Worm (Caenorhabditis elegans): ENCODE data around the gene agt-1.

Gene agt-1

DNA sequence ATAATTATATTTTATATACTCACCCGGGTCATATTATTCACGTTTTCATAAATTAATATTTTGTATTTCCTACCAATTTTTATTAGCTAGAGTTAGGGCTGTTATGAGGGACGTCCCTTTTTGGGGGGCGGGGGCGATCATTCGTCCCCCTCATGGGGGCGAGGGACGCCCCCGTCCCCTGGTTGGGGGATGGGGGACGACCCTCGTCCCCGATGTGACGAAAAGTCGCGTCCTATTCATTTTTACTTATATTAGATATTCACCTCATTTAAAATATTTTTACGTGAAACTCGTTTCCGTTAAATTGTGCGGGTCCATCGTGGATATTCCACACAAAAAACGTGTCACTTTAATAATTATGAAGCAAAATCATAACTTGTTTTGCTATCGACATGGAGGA, 20.6 kb downstream of the agt-1 start, which contains the start of gene W02A2.12:
Gene W02A2.12 (minus strand): TSS at position 240 of the 400 bp plus-strand sequence.
- TF ChIP-seq ztf-29 (GFP tag; IDR thresholded peaks at IDR 0.05) (no peak), klf-2 (GFP tag; conservative IDR thresholded peaks at IDR 0.05) (no peak), flt-1 (GFP tag; IDR thresholded peaks at IDR 0.05) (no peak), T22C8.4 (GFP tag; IDR thresholded peaks at IDR 0.05) (no peak), ref-1 (GFP tag; conservative IDR thresholded peaks at IDR 0.05) (no peak), tab-1 (GFP tag; IDR thresholded peaks at IDR 0.05) (no peak), cog-1 (tag; optimal IDR thresholded peaks at IDR 0.05) (no peak), med-1 (GFP tag; optimal IDR thresholded peaks at IDR 0.05; ENCODE audit: insufficient read depth) (no peak), ztf-23 (GFP tag; IDR thresholded peaks at IDR 0.05) (no peak)

DNA sequence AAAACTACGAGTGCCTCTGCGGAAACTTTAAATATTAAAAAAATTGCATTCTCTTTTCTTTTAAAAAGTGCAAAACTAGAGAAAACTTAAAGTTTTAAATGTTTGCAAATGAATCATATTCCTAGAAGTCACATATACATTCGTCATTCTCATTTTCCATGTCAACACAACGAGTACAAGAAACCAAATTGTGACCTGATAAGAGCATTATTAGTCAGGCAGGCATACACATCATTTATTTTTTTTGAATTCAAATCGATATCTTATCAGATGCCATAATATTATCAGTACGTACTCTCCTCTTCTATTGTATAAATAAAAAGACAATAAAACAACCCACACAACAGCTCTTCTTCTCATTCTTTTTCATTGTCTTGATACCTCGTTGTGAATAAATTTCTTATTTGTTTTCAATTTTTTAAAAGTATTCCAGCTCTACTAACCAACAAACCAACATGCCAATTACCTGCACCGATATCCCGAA, 21.9 kb downstream of the agt-1 start, which contains the start of gene W02A2.9:
Gene W02A2.9 (plus strand): TSS at position 434 of the 484 bp plus-strand sequence.
- no peak for TF ChIP-seq tab-1 (GFP tag; IDR thresholded peaks at IDR 0.05)
- no peak for TF ChIP-seq flt-1 (GFP tag; IDR thresholded peaks at IDR 0.05)
- no peak for TF ChIP-seq ztf-23 (GFP tag; IDR thresholded peaks at IDR 0.05)
- no peak for TF ChIP-seq med-1 (GFP tag; optimal IDR thresholded peaks at IDR 0.05; ENCODE audit: insufficient read depth)
- TF ChIP-seq ztf-29 (GFP tag; IDR thresholded peaks at IDR 0.05), result no peak
- no peak for TF ChIP-seq T22C8.4 (GFP tag; IDR thresholded peaks at IDR 0.05)

DNA sequence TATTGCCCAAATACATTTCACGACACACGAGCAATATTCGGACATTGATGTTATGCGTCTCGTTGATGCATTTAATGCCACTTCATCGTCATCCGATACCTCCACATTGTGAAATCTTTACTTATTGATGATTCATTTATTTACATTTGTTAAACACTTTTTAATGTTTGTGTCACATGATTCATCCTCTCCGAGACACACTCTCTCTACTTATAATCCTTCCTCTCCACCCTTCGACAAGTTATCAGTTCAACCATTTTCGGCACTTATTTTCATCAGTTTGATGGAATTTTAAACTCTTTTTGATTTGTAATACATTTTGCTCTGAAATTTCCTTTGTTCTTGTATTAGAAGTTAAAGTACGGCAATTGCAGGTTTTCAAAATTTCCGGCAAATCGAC, 23.1 kb downstream of the agt-1 start:
- TF ChIP-seq cog-1 (tag; optimal IDR thresholded peaks at IDR 0.05) (no peak), ref-1 (GFP tag; conservative IDR thresholded peaks at IDR 0.05) (no peak), flt-1 (GFP tag; IDR thresholded peaks at IDR 0.05) (no peak), med-1 (GFP tag; optimal IDR thresholded peaks at IDR 0.05; ENCODE audit: insufficient read depth) (no peak), klf-2 (GFP tag; conservative IDR thresholded peaks at IDR 0.05) (no peak), ztf-29 (GFP tag; IDR thresholded peaks at IDR 0.05) (no peak), ztf-23 (GFP tag; IDR thresholded peaks at IDR 0.05) (no peak), tab-1 (GFP tag; IDR thresholded peaks at IDR 0.05) (no peak), T22C8.4 (GFP tag; IDR thresholded peaks at IDR 0.05) (no peak)

DNA sequence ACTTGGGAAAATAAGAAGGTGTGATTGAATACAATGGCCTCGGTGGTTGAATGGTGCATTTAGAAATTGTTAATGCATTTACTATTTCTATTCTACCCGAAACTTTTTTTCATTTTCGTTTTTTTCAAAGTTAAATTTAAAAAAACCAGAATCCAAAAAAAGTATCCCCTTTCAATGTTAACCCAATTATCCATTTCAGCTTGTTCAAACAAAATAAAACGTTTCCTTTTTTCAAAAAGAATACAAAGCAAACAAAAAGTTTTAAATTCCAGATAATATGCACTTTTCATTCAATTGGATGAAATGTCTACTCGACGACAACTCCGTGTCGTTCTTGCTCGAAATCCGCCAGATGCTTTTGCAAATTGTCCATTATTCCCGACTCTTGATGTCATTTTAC, 26.7 kb downstream of the agt-1 start, which contains the start of gene W02A2.5:
Gene W02A2.5 (plus strand): TSS at position 301 of the 400 bp plus-strand sequence.
- TF ChIP-seq med-1 (GFP tag; optimal IDR thresholded peaks at IDR 0.05; ENCODE audit: insufficient read depth) (no peak), klf-2 (GFP tag; conservative IDR thresholded peaks at IDR 0.05) (no peak), ztf-29 (GFP tag; IDR thresholded peaks at IDR 0.05) (no peak), ref-1 (GFP tag; conservative IDR thresholded peaks at IDR 0.05) (no peak), cog-1 (tag; optimal IDR thresholded peaks at IDR 0.05) (no peak), tab-1 (GFP tag; IDR thresholded peaks at IDR 0.05) (no peak), ztf-23 (GFP tag; IDR thresholded peaks at IDR 0.05) (no peak), T22C8.4 (GFP tag; IDR thresholded peaks at IDR 0.05) (no peak), flt-1 (GFP tag; IDR thresholded peaks at IDR 0.05) (no peak)

DNA sequence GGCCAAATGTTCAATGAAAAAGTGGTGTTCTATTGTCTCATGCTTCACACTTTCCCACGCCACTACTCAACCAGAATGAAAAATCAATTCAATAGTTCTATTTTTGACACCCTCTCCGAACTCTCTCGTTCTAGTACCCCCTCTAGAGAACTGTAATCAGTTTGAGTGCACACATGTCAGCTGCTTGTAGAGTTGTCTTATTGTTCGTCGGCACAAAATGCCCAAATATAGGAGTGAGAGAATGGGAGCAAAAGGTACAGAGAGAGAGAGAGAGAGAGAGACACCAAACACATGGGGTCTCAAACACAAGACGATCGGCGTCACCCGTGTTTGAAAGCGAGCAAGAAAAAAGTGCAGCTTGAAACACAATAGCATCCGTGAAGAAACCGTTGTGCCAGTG, 34.9 kb downstream of the agt-1 start:
- TF ChIP-seq tab-1 (GFP tag; IDR thresholded peaks at IDR 0.05) (no peak), flt-1 (GFP tag; IDR thresholded peaks at IDR 0.05) (no peak), klf-2 (GFP tag; conservative IDR thresholded peaks at IDR 0.05) (no peak), med-1 (GFP tag; optimal IDR thresholded peaks at IDR 0.05; ENCODE audit: insufficient read depth) (no peak), ref-1 (GFP tag; conservative IDR thresholded peaks at IDR 0.05) (no peak), ztf-29 (GFP tag; IDR thresholded peaks at IDR 0.05) (no peak)

DNA sequence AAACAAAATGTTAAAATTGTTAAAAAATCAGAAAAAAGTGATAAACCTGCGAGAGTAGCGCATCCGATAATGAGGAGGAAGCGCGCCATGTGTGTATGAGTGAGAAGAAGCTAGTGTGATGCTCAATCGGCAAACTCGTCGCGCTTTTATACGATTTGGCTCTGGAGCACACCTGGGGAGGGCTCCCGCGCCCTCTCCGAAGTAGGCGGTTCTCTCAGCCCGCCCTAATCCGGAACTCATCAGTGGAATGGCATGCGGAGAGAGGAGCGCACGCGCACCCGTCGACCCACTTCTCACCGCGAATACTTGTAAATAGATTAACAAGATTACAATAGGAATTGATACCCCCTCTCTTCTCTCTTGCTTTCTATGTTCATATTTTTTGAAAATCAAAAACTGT, 37.9 kb downstream of the agt-1 start, which contains the start of gene pqn-74:
Gene pqn-74 (minus strand): TSS at position 122 of the 400 bp plus-strand sequence.
- TF ChIP-seq ref-1 (GFP tag; conservative IDR thresholded peaks at IDR 0.05) (no peak), ztf-23 (GFP tag; IDR thresholded peaks at IDR 0.05) (no peak), T22C8.4 (GFP tag; IDR thresholded peaks at IDR 0.05) (no peak), ztf-29 (GFP tag; IDR thresholded peaks at IDR 0.05) (no peak), klf-2 (GFP tag; conservative IDR thresholded peaks at IDR 0.05) (no peak), tab-1 (GFP tag; IDR thresholded peaks at IDR 0.05) (no peak), flt-1 (GFP tag; IDR thresholded peaks at IDR 0.05) (no peak), cog-1 (tag; optimal IDR thresholded peaks at IDR 0.05) (no peak), med-1 (GFP tag; optimal IDR thresholded peaks at IDR 0.05; ENCODE audit: insufficient read depth) (no peak)

DNA sequence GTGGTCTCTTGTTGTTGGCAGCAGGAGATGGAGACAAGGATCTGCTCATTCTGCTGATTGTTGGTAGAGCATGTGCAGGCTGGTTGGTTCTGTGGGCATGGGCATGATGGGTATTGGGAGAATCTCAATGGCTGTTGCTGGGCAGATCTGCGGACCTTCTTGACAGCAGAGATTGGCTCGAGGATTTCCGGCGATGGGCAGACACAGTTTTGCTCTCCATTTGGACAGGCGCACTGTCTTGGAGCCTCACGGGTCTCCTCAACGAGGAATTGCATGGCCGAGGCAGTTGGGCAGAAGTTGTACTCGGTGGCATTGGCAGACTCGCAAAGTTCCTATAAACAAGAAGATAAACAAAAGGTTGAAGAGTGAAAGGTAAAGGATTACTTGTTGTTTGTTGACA, 38.7 kb downstream of the agt-1 start:
- no peak for TF ChIP-seq ref-1 (GFP tag; conservative IDR thresholded peaks at IDR 0.05)
- TF ChIP-seq klf-2 (GFP tag; conservative IDR thresholded peaks at IDR 0.05), result no peak
- TF ChIP-seq T22C8.4 (GFP tag; IDR thresholded peaks at IDR 0.05), result no peak
- TF ChIP-seq ztf-23 (GFP tag; IDR thresholded peaks at IDR 0.05), result no peak
- TF ChIP-seq tab-1 (GFP tag; IDR thresholded peaks at IDR 0.05), result no peak
- TF ChIP-seq med-1 (GFP tag; optimal IDR thresholded peaks at IDR 0.05; ENCODE audit: insufficient read depth), result no peak
- TF ChIP-seq ztf-29 (GFP tag; IDR thresholded peaks at IDR 0.05), result no peak
- TF ChIP-seq flt-1 (GFP tag; IDR thresholded peaks at IDR 0.05), result no peak
- TF ChIP-seq cog-1 (tag; optimal IDR thresholded peaks at IDR 0.05), result no peak

DNA sequence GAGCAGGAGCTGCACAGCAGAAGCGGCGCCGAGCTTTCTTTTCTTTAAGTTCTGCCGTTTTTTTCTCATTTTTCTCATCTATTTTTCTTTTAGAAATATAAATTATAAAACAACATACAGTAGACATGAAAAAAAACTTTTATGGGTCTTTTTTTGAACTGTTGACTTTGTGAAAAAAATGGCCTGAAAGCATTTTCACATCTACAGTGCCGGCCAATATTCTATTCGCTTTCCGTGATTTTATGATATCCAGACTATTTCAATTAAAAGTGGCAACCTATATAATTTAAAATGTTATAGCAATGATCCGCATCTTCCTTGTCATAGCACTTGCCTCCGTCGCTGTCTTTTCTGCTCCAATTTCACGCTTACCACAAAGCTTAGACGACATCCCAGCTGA, 41.2 kb downstream of the agt-1 start, which contains the start of gene far-6:
Gene far-6 (plus strand): TSS at position 301 of the 400 bp plus-strand sequence.
- TF ChIP-seq ztf-29 (GFP tag; IDR thresholded peaks at IDR 0.05) (no peak), cog-1 (tag; optimal IDR thresholded peaks at IDR 0.05) (no peak), flt-1 (GFP tag; IDR thresholded peaks at IDR 0.05) (no peak), tab-1 (GFP tag; IDR thresholded peaks at IDR 0.05) (no peak), T22C8.4 (GFP tag; IDR thresholded peaks at IDR 0.05) (no peak)

DNA sequence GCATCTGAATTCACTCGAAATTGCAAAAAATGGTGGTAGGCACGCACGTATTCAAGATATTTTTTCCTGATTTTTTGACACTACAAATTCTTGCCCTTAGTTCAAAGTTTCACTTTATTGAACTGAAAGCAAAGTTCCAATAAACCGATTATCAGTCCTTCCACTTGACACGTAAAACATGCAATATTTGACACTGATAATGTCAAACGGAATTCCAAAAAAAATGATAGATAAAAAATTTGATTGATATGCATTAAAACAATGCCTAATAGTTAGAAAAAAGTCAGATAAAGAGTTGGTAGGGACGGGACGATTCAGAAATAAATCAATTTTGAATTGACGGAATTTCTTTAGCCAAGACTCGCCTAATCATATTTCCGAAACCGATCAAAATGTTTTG, 42.1 kb downstream of the agt-1 start:
- no peak for TF ChIP-seq klf-2 (GFP tag; conservative IDR thresholded peaks at IDR 0.05)
- TF ChIP-seq ref-1 (GFP tag; conservative IDR thresholded peaks at IDR 0.05), result no peak
- no peak for TF ChIP-seq ztf-23 (GFP tag; IDR thresholded peaks at IDR 0.05)
- no peak for TF ChIP-seq cog-1 (tag; optimal IDR thresholded peaks at IDR 0.05)
- TF ChIP-seq med-1 (GFP tag; optimal IDR thresholded peaks at IDR 0.05; ENCODE audit: insufficient read depth), result no peak
- TF ChIP-seq flt-1 (GFP tag; IDR thresholded peaks at IDR 0.05), result no peak
- TF ChIP-seq T22C8.4 (GFP tag; IDR thresholded peaks at IDR 0.05), result no peak
- no peak for TF ChIP-seq ztf-29 (GFP tag; IDR thresholded peaks at IDR 0.05)
- TF ChIP-seq tab-1 (GFP tag; IDR thresholded peaks at IDR 0.05), result no peak

Data from whole organism, midembryonic.